Worm (Caenorhabditis elegans) whole organism, late embryonic: ENCODE measurements around the gene Y105C5A.508.
"Not testable (repeated sequence)": the region's sequence is repeated elsewhere in the genome, so short reads cannot be mapped to it uniquely, and the experiment has no call there.

ENCODE experiments used
- ceh-24 ChIP-seq: sonication (generic microtip); optimal IDR thresholded peaks from 2 replicates; lab custom pipeline; 2016; ENCODE audit warnings: mild to moderate bottlenecking, missing genetic modification characterization, missing compliant biosample characterization
- elt-2 ChIP-seq: sonication (generic microtip); optimal IDR thresholded peaks from 2 replicates; lab custom pipeline; 2016; ENCODE audit warnings: missing genetic modification reagents, missing genetic modification characterization, missing compliant biosample characterization
- eyg-1 ChIP-seq: sonication (generic microtip); optimal IDR thresholded peaks from 2 replicates; lab custom pipeline; 2016; ENCODE audit warnings: missing genotype, missing genetic modification characterization, missing compliant biosample characterization
- hlh-13 ChIP-seq: fragments of 200-800 bp; sonication (Bioruptor generic); optimal IDR thresholded peaks from 2 replicates; lab custom pipeline; 2018; ENCODE audit warnings: mild to moderate bottlenecking, missing genetic modification characterization, missing compliant biosample characterization
- pax-1 ChIP-seq: fragments of 150-350 bp; optimal IDR thresholded peaks from 2 replicates; lab custom pipeline; 2014; ENCODE audit warnings: missing biosample characterization, missing genetic modification characterization
- tbx-2 ChIP-seq: sonication (generic microtip); optimal IDR thresholded peaks from 2 replicates; lab custom pipeline; 2016; ENCODE audit warnings: missing genetic modification characterization, missing compliant biosample characterization
- unc-86 ChIP-seq: sonication (generic microtip); optimal IDR thresholded peaks from 2 replicates; lab custom pipeline; 2016; ENCODE audit warnings: missing genetic modification characterization, missing compliant biosample characterization

- TF ChIP-seq ceh-24 (tag; lab: Kevin White, UChicago); tbx-2 (tag; lab: Kevin White, UChicago); elt-2 (tag; lab: Kevin White, UChicago); eyg-1 (tag; lab: Kevin White, UChicago); pax-1 (tag; lab: Kevin White, UChicago); hlh-13; unc-86 (tag; lab: Kevin White, UChicago): not testable (repeated sequence)
Observed at ce11 chrIV:15635462-15635861, 51.7 kb downstream of the Y105C5A.508 start, which contains the start of gene Y105C5A.10.
